Worm (Caenorhabditis elegans) whole organism, L1 larva: ENCODE measurements around the gene acdh-11.

ENCODE experiments used
- ces-1 ChIP-seq: fragments of 150-350 bp; optimal IDR thresholded peaks from 2 replicates; lab custom pipeline; 2014; ENCODE audit warnings: missing biosample characterization, missing genetic modification reagents, missing genetic modification characterization
- egl-27 ChIP-seq, 2 experiments: fragments of 150-350 bp in 1 of 2; sonication (generic microtip); optimal IDR thresholded peaks; 3 replicates each; lab custom pipeline; 2017 to 2018; ENCODE audit warnings: missing biosample characterization in 2 of 2, missing genetic modification characterization in 2 of 2, missing genetic modification reagents in 2 of 2
- fkh-10 ChIP-seq: sonication (generic microtip); optimal IDR thresholded peaks from 2 replicates; lab custom pipeline; 2017; ENCODE audit warnings: missing biosample characterization, missing genetic modification reagents, missing genetic modification characterization
- fkh-8 ChIP-seq: sonication (generic microtip); optimal IDR thresholded peaks from 2 replicates; lab custom pipeline; 2016; ENCODE audit warnings: mild to moderate bottlenecking, missing genetic modification characterization, missing compliant biosample characterization
- lin-13 ChIP-seq: fragments of 150-350 bp; optimal IDR thresholded peaks from 2 replicates; lab custom pipeline; 2014; ENCODE audit warnings: missing biosample characterization, missing genetic modification reagents, missing genetic modification characterization
- lin-14 ChIP-seq: fragments of 200-800 bp; sonication (Bioruptor generic); optimal IDR thresholded peaks from 2 replicates; lab custom pipeline; 2018; ENCODE audit warnings: mild to moderate bottlenecking, missing genetic modification characterization, moderate library complexity, missing compliant biosample characterization
- nhr-76 ChIP-seq: sonication (generic microtip); optimal IDR thresholded peaks from 2 replicates; lab custom pipeline; 2017; ENCODE audit warnings: missing biosample characterization, missing genetic modification characterization
- sox-4 ChIP-seq: sonication (generic microtip); optimal IDR thresholded peaks from 2 replicates; lab custom pipeline; 2016; ENCODE audit warnings: missing genetic modification characterization, missing compliant biosample characterization
- tbx-2 ChIP-seq: sonication (generic microtip); optimal IDR thresholded peaks from 2 replicates; lab custom pipeline; 2016; ENCODE audit warnings: missing genetic modification characterization, missing compliant biosample characterization
- unc-86 ChIP-seq: sonication (generic microtip); optimal IDR thresholded peaks from 2 replicates; lab custom pipeline; 2016; ENCODE audit warnings: missing genetic modification characterization, missing compliant biosample characterization
- vab-15 ChIP-seq: sonication (generic microtip); optimal IDR thresholded peaks from 2 replicates; lab custom pipeline; 2017; ENCODE audit warnings: missing genotype, mild to moderate bottlenecking, missing genetic modification characterization, missing compliant biosample characterization

ce11 chrIII:10518884-10519283, 47.2 kb upstream of the acdh-11 start:
- TF ChIP-seq vab-15 (tag; lab: Kevin White, UChicago) (no peak), tbx-2 (tag; lab: Kevin White, UChicago) (no peak), lin-14 (GFP tag; lab: Kevin White, UChicago) (no peak), fkh-10 (GFP tag; lab: Kevin White, UChicago) (no peak), nhr-76 (tag; lab: Kevin White, UChicago) (no peak), egl-27 (tag; optimal IDR thresholded peaks at IDR 0.05; lab: Kevin White, UChicago) (no peak), lin-13 (GFP tag; lab: Kevin White, UChicago) (no peak), sox-4 (tag; lab: Kevin White, UChicago) (no peak), ces-1 (no peak), fkh-8 (tag; lab: Kevin White, UChicago) (no peak), unc-86 (tag; lab: Kevin White, UChicago) (no peak)
